Fruit fly (Drosophila melanogaster): ENCODE data around the gene Brd7-9.

Gene Brd7-9

dm6 chr2L:7777979-7778692 lies 4.5 kb upstream of the Brd7-9 start, which contains the start of gene CG7179 (continued):
- TF ChIP-seq ind (GFP tag; optimal IDR thresholded peaks at IDR 0.05): no peak
- no peak for TF ChIP-seq hbn (GFP tag; IDR thresholded peaks at IDR 0.05; ENCODE audit: partially characterized antibody)
- TF ChIP-seq tap (tag; optimal IDR thresholded peaks at IDR 0.05): no peak
- peak; percentile 64 for TF ChIP-seq CG13296 (GFP tag; optimal IDR thresholded peaks at IDR 0.05)
- TF ChIP-seq lab (GFP tag; optimal IDR thresholded peaks at IDR 0.05): peak; percentile 61
- no peak for TF ChIP-seq lov (optimal IDR thresholded peaks at IDR 0.05)
- no peak for TF ChIP-seq lov (GFP tag; IDR thresholded peaks at IDR 0.05)
- TF ChIP-seq CG3281 (GFP tag; optimal IDR thresholded peaks at IDR 0.05): peak; percentile 57
- peak; percentile 24 for TF ChIP-seq CG6765 (GFP tag; optimal IDR thresholded peaks at IDR 0.05)
- no peak for TF ChIP-seq Elba2 (GFP tag; optimal IDR thresholded peaks at IDR 0.05)
- TF ChIP-seq en (GFP tag; optimal IDR thresholded peaks at IDR 0.05): no peak
- peak; percentile 21 for TF ChIP-seq CoRest (tag; optimal IDR thresholded peaks at IDR 0.05)
- TF ChIP-seq tll (GFP tag; optimal IDR thresholded peaks at IDR 0.05): no peak
- TF ChIP-seq Rx (GFP tag; IDR thresholded peaks at IDR 0.05): no peak
- TF ChIP-seq ash1 (GFP tag; optimal IDR thresholded peaks at IDR 0.05): no peak
- TF ChIP-seq CG33213 (GFP tag; optimal IDR thresholded peaks at IDR 0.05): no peak
- TF ChIP-seq GATAe (GFP tag; conservative IDR thresholded peaks at IDR 0.05): no peak
- no peak for TF ChIP-seq Sry-δ (GFP tag; optimal IDR thresholded peaks at IDR 0.05)
- no peak for TF ChIP-seq Dek (tag; optimal IDR thresholded peaks at IDR 0.05)
- TF ChIP-seq CG15073 (GFP tag; optimal IDR thresholded peaks at IDR 0.05): no peak

dm6 chr2L:7779785-7780184 lies 2.9 kb upstream of the Brd7-9 start, which contains the start of gene Uro:
TSS of gene Uro (plus strand) at chr2L:7780085.
- TF ChIP-seq nmo (GFP tag; optimal IDR thresholded peaks at IDR 0.05) (no peak), sens (GFP tag) (peak; percentile 18)

- TF ChIP-seq ap (GFP tag; IDR thresholded peaks at IDR 0.05): no peak
- no peak for TF ChIP-seq CG3163 (GFP tag; optimal IDR thresholded peaks at IDR 0.05)
- TF ChIP-seq CG6765 (GFP tag; optimal IDR thresholded peaks at IDR 0.05): no peak
- no peak for TF ChIP-seq CG12104 (GFP tag; optimal IDR thresholded peaks at IDR 0.05)
These were observed 1.5 kb upstream of the Brd7-9 start, which contains the start of gene CG7164 for dm6 chr2L:7781165-7781564. TSS of gene CG7164 (plus strand) at chr2L:7781465.

dm6 chr2L:7788952-7789466 lies 6.3 kb downstream of the Brd7-9 start:
- TF ChIP-seq Med (GFP tag) (peak; percentile 7), Nf-YB (GFP tag; optimal IDR thresholded peaks at IDR 0.05) (no peak), kah (GFP tag; optimal IDR thresholded peaks at IDR 0.05) (peak; percentile 9), mirr (GFP tag; optimal IDR thresholded peaks at IDR 0.05) (peak; percentile 82), sug (tag; optimal IDR thresholded peaks at IDR 0.05) (peak; percentile 66), Atf6 (GFP tag; IDR thresholded peaks at IDR 0.05) (no peak), fd64A (GFP tag; optimal IDR thresholded peaks at IDR 0.05) (peak; percentile 16), ac (GFP tag; optimal IDR thresholded peaks at IDR 0.05) (no peak), Pdp1 (GFP tag; optimal IDR thresholded peaks at IDR 0.05) (peak in 1 of 2 experiments; percentile 62), CG31388 (GFP tag; optimal IDR thresholded peaks at IDR 0.05) (no peak), Eip74EF (GFP tag; optimal IDR thresholded peaks at IDR 0.05) (peak in 1 of 2 experiments; percentile 54), nau (GFP tag; optimal IDR thresholded peaks at IDR 0.05) (peak; percentile 26), Sry-δ (GFP tag; optimal IDR thresholded peaks at IDR 0.05) (no peak), exex (tag; optimal IDR thresholded peaks at IDR 0.05) (peak; percentile 31), nom (GFP tag; optimal IDR thresholded peaks at IDR 0.05) (peak; percentile 55), sd (tag; optimal IDR thresholded peaks at IDR 0.05) (no peak), CG5180 (GFP tag; optimal IDR thresholded peaks at IDR 0.05) (peak; percentile 6), CG13296 (GFP tag; optimal IDR thresholded peaks at IDR 0.05) (peak; percentile 27), CG34376 (GFP tag; optimal IDR thresholded peaks at IDR 0.05) (peak; percentile 84), CG16863 (GFP tag; optimal IDR thresholded peaks at IDR 0.05) (no peak)
